Fruit fly (Drosophila melanogaster): Measurements from ENCODE around the gene Cad87A.

Cad87A gene

DNA sequence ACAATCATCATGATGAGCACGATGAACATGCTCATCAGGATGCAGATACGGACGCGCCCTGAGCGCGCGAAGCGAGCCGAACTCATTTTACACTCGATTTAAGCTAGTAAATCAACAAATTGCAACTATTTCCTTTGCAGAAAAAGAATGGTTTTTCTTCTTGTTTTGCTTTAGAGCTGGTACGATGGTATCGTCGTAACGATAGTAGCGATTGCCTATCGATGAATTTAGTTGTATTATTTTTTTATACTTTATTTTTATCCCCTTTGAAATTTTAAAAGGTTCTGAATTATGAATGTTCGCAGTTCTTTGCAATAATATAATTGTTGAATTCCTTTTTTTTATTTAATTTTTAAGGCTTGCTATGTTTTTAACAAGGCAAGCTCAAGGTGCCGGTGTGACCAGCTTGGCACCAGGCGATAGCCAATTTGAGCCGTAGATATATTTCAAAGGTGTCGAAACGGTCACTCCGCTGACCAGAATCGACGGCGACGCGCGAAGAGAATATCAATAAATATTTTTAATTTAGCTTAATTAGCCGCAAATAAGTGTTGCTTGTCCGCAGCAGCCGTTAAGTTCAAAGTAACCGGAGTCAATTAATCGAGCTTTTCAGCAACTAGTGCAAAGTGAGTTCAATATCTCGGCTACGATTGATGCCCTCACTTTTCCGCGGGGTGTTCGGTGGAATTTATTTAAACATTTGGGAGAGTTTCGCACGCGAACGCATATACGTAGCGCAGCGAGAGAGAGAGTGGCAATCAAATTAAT lies 18.5 kb upstream of the Cad87A start, which contains the start of the genes CG12213 and GC1 (continued):
- peak; percentile 99 for TF ChIP-seq amos (GFP tag; IDR thresholded peaks at IDR 0.05; ENCODE audit: partially characterized antibody)
- TF ChIP-seq cato (GFP tag; optimal IDR thresholded peaks at IDR 0.05; ENCODE audit: borderline replicate concordance) = no peak
- TF ChIP-seq CG12299 (tag; optimal IDR thresholded peaks at IDR 0.05) = peak; percentile 24
- TF ChIP-seq Hsf (GFP tag; optimal IDR thresholded peaks at IDR 0.05) = peak; percentile 34
- peak; percentile 56 for TF ChIP-seq Dek (tag; optimal IDR thresholded peaks at IDR 0.05)
- no peak for TF ChIP-seq Bdp1 (GFP tag; optimal IDR thresholded peaks at IDR 0.05)
- TF ChIP-seq CG6175 (GFP tag; IDR thresholded peaks at IDR 0.05) = no peak
- TF ChIP-seq sqz (GFP tag; optimal IDR thresholded peaks at IDR 0.05) = peak; percentile 60
- TF ChIP-seq CG13624 (GFP tag; optimal IDR thresholded peaks at IDR 0.05) = peak; percentile 35
- TF ChIP-seq tll (GFP tag; optimal IDR thresholded peaks at IDR 0.05) = peak in 1 of 2 experiments; percentile 4
- TF ChIP-seq toy (GFP tag; IDR thresholded peaks at IDR 0.05) = no peak
- TF ChIP-seq wek (GFP tag; optimal IDR thresholded peaks at IDR 0.05) = peak; percentile 2
- TF ChIP-seq CG17829 (tag; optimal IDR thresholded peaks at IDR 0.05) = peak; percentile 65
- TF ChIP-seq CG9932 (GFP tag; IDR thresholded peaks at IDR 0.05) = peak; percentile 73; the same call in 1 of the 2 replicates
- TF ChIP-seq NC2β (GFP tag; optimal IDR thresholded peaks at IDR 0.05) = no peak
- no peak for TF ChIP-seq gsb (GFP tag; IDR thresholded peaks at IDR 0.05)
- TF ChIP-seq CoRest (tag; optimal IDR thresholded peaks at IDR 0.05) = peak; percentile 63
- peak; percentile 96 for TF ChIP-seq bbx (GFP tag; IDR thresholded peaks at IDR 0.05; ENCODE audit: partially characterized antibody)
- TF ChIP-seq vfl (GFP tag; optimal IDR thresholded peaks at IDR 0.05) = no peak
- no peak for TF ChIP-seq tap (tag; optimal IDR thresholded peaks at IDR 0.05)
- peak; percentile 49 for TF ChIP-seq CG33213 (GFP tag; optimal IDR thresholded peaks at IDR 0.05)
- TF ChIP-seq prd (optimal IDR thresholded peaks at IDR 0.05) = no peak
- no peak for TF ChIP-seq prd (GFP tag; IDR thresholded peaks at IDR 0.05)
- TF ChIP-seq sim (GFP tag; IDR thresholded peaks at IDR 0.05) = no peak
- peak; percentile 6 for TF ChIP-seq Elba2 (GFP tag; optimal IDR thresholded peaks at IDR 0.05)
- TF ChIP-seq CG3281 (GFP tag; optimal IDR thresholded peaks at IDR 0.05) = no peak
- peak; percentile 58 for TF ChIP-seq CG2712 (tag; optimal IDR thresholded peaks at IDR 0.05)
- TF ChIP-seq hbn (GFP tag; IDR thresholded peaks at IDR 0.05; ENCODE audit: partially characterized antibody) = peak; percentile 98
- TF ChIP-seq CG1603 (tag; optimal IDR thresholded peaks at IDR 0.05) = peak; percentile 17
- peak; percentile 45 for TF ChIP-seq CG4854 (GFP tag; optimal IDR thresholded peaks at IDR 0.05)
- TF ChIP-seq Nf-YC (tag; optimal IDR thresholded peaks at IDR 0.05) = peak; percentile 75
- TF ChIP-seq YL-1 (GFP tag; optimal IDR thresholded peaks at IDR 0.05) = peak; percentile 68
- peak; percentile 65 for TF ChIP-seq CG4617 (GFP tag; optimal IDR thresholded peaks at IDR 0.05; ENCODE audit: borderline replicate concordance)
- TF ChIP-seq CG10462 (GFP tag; optimal IDR thresholded peaks at IDR 0.05) = no peak
- no peak for TF ChIP-seq CG1233 (GFP tag; optimal IDR thresholded peaks at IDR 0.05)
- TF ChIP-seq slbo (GFP tag; IDR thresholded peaks at IDR 0.05) = peak; percentile 25; the same call in 1 of the 2 replicates
- no peak for TF ChIP-seq sc (optimal IDR thresholded peaks at IDR 0.05)
- no peak for TF ChIP-seq sc (GFP tag; optimal IDR thresholded peaks at IDR 0.05)
- peak; percentile 18 for TF ChIP-seq NfI (GFP tag; optimal IDR thresholded peaks at IDR 0.05)
- no peak for TF ChIP-seq fd96Cb (tag; optimal IDR thresholded peaks at IDR 0.05)
- TF ChIP-seq lola (GFP tag; optimal IDR thresholded peaks at IDR 0.05) = peak in 1 of 3 experiments; percentile 44
- no peak for TF ChIP-seq dmrt99B (tag; optimal IDR thresholded peaks at IDR 0.05)
- peak; percentile 35; the same call in 1 of the 2 replicates for TF ChIP-seq Rfx (GFP tag; IDR thresholded peaks at IDR 0.05)
- peak; percentile 30 for TF ChIP-seq zen (tag; optimal IDR thresholded peaks at IDR 0.05)
- TF ChIP-seq CG10565 (GFP tag; optimal IDR thresholded peaks at IDR 0.05) = no peak
- TF ChIP-seq CG7786 (GFP tag; optimal IDR thresholded peaks at IDR 0.05) = no peak
- TF ChIP-seq scrt (GFP tag; optimal IDR thresholded peaks at IDR 0.05) = peak; percentile 33
- TF ChIP-seq lmd (GFP tag; IDR thresholded peaks at IDR 0.05) = no peak
- TF ChIP-seq NFAT (GFP tag; IDR thresholded peaks at IDR 0.05) = 0 out of 2 replicates have a peak, but pooled peaks have one; percentile 28

Data from whole organism, embryonic.